Fruit fly (Drosophila melanogaster) whole organism, embryonic: ENCODE results near the gene CG15914.

Experiments used
- CG12155 ChIP-seq: fragments of 200-800 bp; sonication (Bioruptor generic); optimal IDR thresholded peaks from 3 replicates; lab custom pipeline; 2016; ENCODE audit warnings: missing biosample characterization, missing genetic modification characterization
- CG2889 ChIP-seq: fragments of 200-800 bp; sonication (Bioruptor generic); IDR thresholded peaks from 3 replicates; pipeline ENCODE4 v1.3.6; 2022; ENCODE audit warnings: missing biosample characterization, missing genetic modification characterization
- ttk ChIP-seq: fragments of 200-800 bp; sonication (Bioruptor generic); IDR thresholded peaks from 2 replicates; pipeline ENCODE4 v2.1.2; 2022; ENCODE audit warnings: missing biosample characterization, missing genetic modification characterization

DNA sequence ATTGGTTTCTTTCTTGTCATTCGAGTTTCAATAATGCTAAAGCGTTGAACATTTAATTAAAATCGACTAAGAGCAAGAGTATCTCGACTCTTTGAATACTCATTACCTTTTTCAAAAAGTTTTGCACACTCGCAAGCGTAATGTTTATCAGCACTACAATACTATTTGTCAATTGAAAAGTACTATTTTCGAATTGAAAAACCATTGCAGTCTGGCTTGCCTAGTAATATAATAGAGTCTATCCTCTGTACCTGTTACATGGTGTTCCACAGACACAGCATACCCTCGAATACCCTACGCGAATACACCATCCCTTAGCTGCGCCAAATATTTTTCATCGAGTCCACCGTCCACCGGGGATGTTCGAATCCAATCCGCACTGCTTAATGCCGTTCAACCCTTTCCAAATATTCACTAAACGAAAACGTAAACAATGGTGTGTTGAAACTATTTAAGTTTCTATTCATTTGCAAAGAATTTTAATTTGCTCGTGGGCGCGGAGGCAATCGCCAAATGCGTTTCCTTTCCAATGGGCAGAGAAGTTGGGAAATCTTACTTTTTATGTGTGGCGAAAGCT lies 34.5 kb upstream of the CG15914 start:
- TF ChIP-seq ttk (GFP tag; lab: Robert Waterston, UW) (no peak), CG12155 (no peak), CG2889 (GFP tag; lab: Robert Waterston, UW) (no peak)
